Worm (Caenorhabditis elegans): ENCODE data around the gene T07A9.12.

The T07A9.12 gene

ce11 chrIV:393409-393930, 17.2 kb upstream of the T07A9.12 start, which contains the start of the genes T07A9.15 and nog-1:
T07A9.15 (minus strand) TSS chrIV:393546.
nog-1 (plus strand) TSS chrIV:393880.
- TF ChIP-seq ceh-9 (tag; optimal IDR thresholded peaks at IDR 0.05) (no peak), ceh-16 (tag; optimal IDR thresholded peaks at IDR 0.05) (no peak), jun-1 (tag; optimal IDR thresholded peaks at IDR 0.05) (peak; percentile 60), zag-1 (tag; optimal IDR thresholded peaks at IDR 0.05) (no peak), fos-1 (tag; optimal IDR thresholded peaks at IDR 0.05) (no peak), mml-1 (tag; optimal IDR thresholded peaks at IDR 0.05) (no peak), nhr-77 (tag; optimal IDR thresholded peaks at IDR 0.05) (no peak), egl-5 (tag; optimal IDR thresholded peaks at IDR 0.05) (peak; percentile 70), ztf-4 (tag; optimal IDR thresholded peaks at IDR 0.05) (no peak), ama-1 (optimal IDR thresholded peaks at IDR 0.05) (no peak), daf-12 (tag; optimal IDR thresholded peaks at IDR 0.05) (no peak), sea-2 (GFP tag; optimal IDR thresholded peaks at IDR 0.05) (no peak), tbx-2 (tag; optimal IDR thresholded peaks at IDR 0.05) (no peak), lin-39 (tag; optimal IDR thresholded peaks at IDR 0.05) (peak; percentile 61), ZK546.5 (tag; optimal IDR thresholded peaks at IDR 0.05) (no peak), fkh-2 (tag; optimal IDR thresholded peaks at IDR 0.05) (no peak), ztf-11 (tag; optimal IDR thresholded peaks at IDR 0.05) (no peak), pqm-1 (tag; optimal IDR thresholded peaks at IDR 0.05) (peak; percentile 12), aly-2 (tag; optimal IDR thresholded peaks at IDR 0.05) (no peak), ceh-82 (tag; optimal IDR thresholded peaks at IDR 0.05) (no peak), nhr-23 (tag; optimal IDR thresholded peaks at IDR 0.05) (peak; percentile 63), elt-1 (tag; optimal IDR thresholded peaks at IDR 0.05) (no peak), elt-3 (tag; optimal IDR thresholded peaks at IDR 0.05) (no peak), eor-1 (tag; optimal IDR thresholded peaks at IDR 0.05) (no peak), nhr-76 (tag; optimal IDR thresholded peaks at IDR 0.05) (no peak), unc-39 (tag; optimal IDR thresholded peaks at IDR 0.05) (no peak), unc-62 (GFP tag; optimal IDR thresholded peaks at IDR 0.05) (no peak), lsy-12 (tag; optimal IDR thresholded peaks at IDR 0.05) (no peak), nhr-237 (tag; optimal IDR thresholded peaks at IDR 0.05) (no peak), nhr-67 (tag; optimal IDR thresholded peaks at IDR 0.05) (no peak), nhr-28 (tag; optimal IDR thresholded peaks at IDR 0.05) (no peak), ceh-28 (tag; optimal IDR thresholded peaks at IDR 0.05) (peak; percentile 15), nhr-43 (tag; optimal IDR thresholded peaks at IDR 0.05; ENCODE audit: poor library complexity, severe bottlenecking) (no peak), egl-27 (tag; optimal IDR thresholded peaks at IDR 0.05) (no peak), mdl-1 (tag; optimal IDR thresholded peaks at IDR 0.05) (no peak), snpc-4 (tag; optimal IDR thresholded peaks at IDR 0.05) (peak; percentile 41), skn-1 (tag; optimal IDR thresholded peaks at IDR 0.05) (peak; percentile 25), lin-15B (tag; optimal IDR thresholded peaks at IDR 0.05) (peak; percentile 70), nhr-11 (tag; optimal IDR thresholded peaks at IDR 0.05) (no peak), pha-4 (tag; optimal IDR thresholded peaks at IDR 0.05) (peak; percentile 80), R02D3.7 (tag; optimal IDR thresholded peaks at IDR 0.05) (peak; percentile 61), nhr-25 (tag; optimal IDR thresholded peaks at IDR 0.05) (peak; percentile 35), nhr-12 (tag; optimal IDR thresholded peaks at IDR 0.05) (no peak), fkh-10 (GFP tag; optimal IDR thresholded peaks at IDR 0.05) (no peak), hmg-11 (tag; optimal IDR thresholded peaks at IDR 0.05) (peak; percentile 86), elt-2 (tag; optimal IDR thresholded peaks at IDR 0.05) (peak; percentile 22), nfya-1 (tag; optimal IDR thresholded peaks at IDR 0.05; ENCODE audit: insufficient read depth) (peak; percentile 87)

Measured in whole organism, L3 larva.